Worm (Caenorhabditis elegans): Measurements from ENCODE around the gene ZK1067.3.

DNA sequence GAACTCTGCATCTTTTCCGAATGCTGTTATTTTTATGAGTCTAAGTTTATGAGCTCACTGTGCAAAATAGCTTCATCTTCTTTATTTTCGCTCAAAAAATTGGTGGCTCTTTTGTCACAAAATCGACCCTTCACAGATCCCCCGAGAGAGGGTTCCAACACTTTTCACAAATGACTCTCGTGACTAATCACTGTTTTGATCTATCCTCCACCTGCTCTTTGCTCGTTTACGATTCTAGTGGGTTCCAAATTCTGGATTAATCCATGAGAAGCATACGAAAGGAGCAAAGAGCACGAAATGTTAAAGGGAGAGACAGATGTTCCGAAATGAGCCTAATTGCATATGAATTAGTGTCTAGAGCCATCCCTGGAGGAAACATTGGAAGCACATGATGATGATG, 38.3 kb downstream of the ZK1067.3 start:
- TF ChIP-seq nhr-111 (GFP tag; optimal IDR thresholded peaks at IDR 0.05), result no peak
- no peak for TF ChIP-seq nhr-11 (tag; optimal IDR thresholded peaks at IDR 0.05)
- no peak for TF ChIP-seq lin-13 (GFP tag; optimal IDR thresholded peaks at IDR 0.05)
- TF ChIP-seq nhr-6 (tag; optimal IDR thresholded peaks at IDR 0.05), result no peak
- no peak for TF ChIP-seq skn-1 (tag; optimal IDR thresholded peaks at IDR 0.05)
- no peak for TF ChIP-seq nhr-41 (GFP tag; IDR thresholded peaks at IDR 0.05)

All from whole organism, L4 larva.